Worm (Caenorhabditis elegans) whole organism, L4 larva: Measurements from ENCODE around the gene F26F4.2.
A peak's percentile ranks its signal among the peaks of the same experiment; 100 is the strongest.

Experiments
- F37D6.2 ChIP-seq: sonication (generic microtip); optimal IDR thresholded peaks from 2 replicates; lab custom pipeline; 2016; ENCODE audit warnings: mild to moderate bottlenecking, missing genetic modification characterization, missing compliant biosample characterization
- T20F7.1 ChIP-seq: fragments of 200-800 bp; sonication (Bioruptor generic); optimal IDR thresholded peaks from 2 replicates; lab custom pipeline; 2018; ENCODE audit warnings: mild to moderate bottlenecking, missing genetic modification characterization, missing compliant biosample characterization
- Y48G9A.11 ChIP-seq: fragments of 200-800 bp; sonication (Bioruptor generic); IDR thresholded peaks from 2 replicates; pipeline ENCODE4 v1.3.6; 2022; ENCODE audit warnings: missing genetic modification reagents, missing genetic modification characterization, missing compliant biosample characterization
- aha-1 ChIP-seq: fragments of 150-350 bp; peaks from one replicate; lab custom pipeline; 2014; ENCODE audit warnings: missing biosample characterization, missing genetic modification characterization
- aly-2 ChIP-seq: sonication (generic microtip); optimal IDR thresholded peaks from 2 replicates; lab custom pipeline; 2018; ENCODE audit warnings: missing biosample characterization, missing genetic modification characterization
- ceh-20 ChIP-seq: fragments of 200-800 bp; sonication (Bioruptor generic); IDR thresholded peaks from 2 replicates; pipeline ENCODE4 v1.3.6; 2022; ENCODE audit warnings: missing genetic modification reagents, missing genetic modification characterization, missing compliant biosample characterization
- ceh-28 ChIP-seq: fragments of 150-350 bp; optimal IDR thresholded peaks from 2 replicates; lab custom pipeline; 2014; ENCODE audit warnings: missing biosample characterization, missing genetic modification reagents, missing genetic modification characterization
- ceh-62 ChIP-seq: sonication (generic microtip); optimal IDR thresholded peaks from 2 replicates; lab custom pipeline; 2017; ENCODE audit warnings: missing biosample characterization, missing genetic modification characterization
- ceh-82 ChIP-seq: sonication (generic microtip); optimal IDR thresholded peaks from 2 replicates; lab custom pipeline; 2017; ENCODE audit warnings: missing biosample characterization, missing genetic modification characterization
- ces-1 ChIP-seq: fragments of 150-350 bp; sonication (generic microtip); optimal IDR thresholded peaks from 4 replicates; lab custom pipeline; 2014; ENCODE audit warnings: missing biosample characterization, missing genetic modification reagents, missing genetic modification characterization
- ctbp-1 ChIP-seq: fragments of 200-800 bp; sonication (Bioruptor generic); IDR thresholded peaks from 2 replicates; pipeline ENCODE4 v1.3.6; 2022; ENCODE audit warnings: missing genetic modification reagents, missing genetic modification characterization, missing compliant biosample characterization
- daf-19 ChIP-seq: fragments of 200-800 bp; sonication (Bioruptor generic); conservative IDR thresholded peaks from 2 replicates; pipeline ENCODE4 v1.3.6; 2022; ENCODE audit warnings: missing genetic modification characterization, missing compliant biosample characterization
- dmd-6 ChIP-seq: fragments of 200-800 bp; sonication (Bioruptor generic); IDR thresholded peaks from 2 replicates; pipeline ENCODE4 v1.3.6; 2022; ENCODE audit warnings: missing genetic modification reagents, missing genetic modification characterization, missing compliant biosample characterization
- dpl-1 ChIP-seq: fragments of 150-350 bp; optimal IDR thresholded peaks from 2 replicates; lab custom pipeline; 2014; ENCODE audit warnings: missing biosample characterization, missing genetic modification reagents, missing genetic modification characterization
- dve-1 ChIP-seq: sonication (generic microtip); optimal IDR thresholded peaks from 2 replicates; lab custom pipeline; 2017; ENCODE audit warnings: antibody characterized with exemption, mild to moderate bottlenecking, missing genetic modification characterization, missing compliant biosample characterization; ENCODE audit not compliant: insufficient read depth
- fkh-10 ChIP-seq: fragments of 150-350 bp; optimal IDR thresholded peaks from 2 replicates; lab custom pipeline; 2014; ENCODE audit warnings: missing biosample characterization, missing genetic modification reagents, missing genetic modification characterization
- fos-1 ChIP-seq: fragments of 150-350 bp; optimal IDR thresholded peaks from 2 replicates; lab custom pipeline; 2014; ENCODE audit warnings: missing biosample characterization, missing genetic modification characterization
- lin-1 ChIP-seq: fragments of 200-800 bp; sonication (Bioruptor generic); IDR thresholded peaks from 2 replicates; pipeline ENCODE4 v1.3.6; 2022; ENCODE audit warnings: missing genetic modification reagents, missing genetic modification characterization, missing compliant biosample characterization
- lin-15B ChIP-seq: fragments of 150-350 bp; sonication (generic microtip); optimal IDR thresholded peaks from 3 replicates; lab custom pipeline; 2014; ENCODE audit warnings: missing biosample characterization, missing genetic modification characterization
- lsy-2 ChIP-seq, 2 experiments: fragments of 150-350 bp in 1 of 2; sonication (generic microtip) in 1 of 2; optimal IDR thresholded peaks; 2 replicates each; lab custom pipeline; 2014 to 2017; ENCODE audit warnings: missing biosample characterization in 2 of 2, missing genetic modification characterization in 2 of 2
- madf-5 ChIP-seq, 2 experiments: fragments of 200-800 bp; sonication (Bioruptor generic); IDR thresholded peaks; 2 replicates each; pipeline ENCODE4 v1.3.6; 2022; ENCODE audit warnings: missing compliant biosample characterization in 2 of 2, missing genetic modification characterization in 2 of 2
- madf-9 ChIP-seq: fragments of 200-800 bp; sonication (Bioruptor generic); conservative IDR thresholded peaks from 2 replicates; pipeline ENCODE4 v1.3.6; 2022; ENCODE audit warnings: missing genetic modification reagents, missing genetic modification characterization, missing compliant biosample characterization
- mdl-1 ChIP-seq, 2 experiments: fragments of 150-350 bp in 1 of 2; sonication (generic microtip) in 1 of 2; optimal IDR thresholded peaks; 2 replicates each; lab custom pipeline; 2014 to 2017; ENCODE audit warnings: missing biosample characterization in 2 of 2, missing genetic modification characterization in 2 of 2
- mes-2 ChIP-seq: sonication (generic microtip); optimal IDR thresholded peaks from 2 replicates; lab custom pipeline; 2016; ENCODE audit warnings: missing genotype, mild to moderate bottlenecking, missing genetic modification characterization, missing compliant biosample characterization; ENCODE audit not compliant: poor library complexity, severe bottlenecking
- mxl-2 ChIP-seq: fragments of 200-800 bp; sonication (Bioruptor generic); conservative IDR thresholded peaks from 2 replicates; pipeline ENCODE4 v1.3.6; 2022; ENCODE audit warnings: missing genetic modification reagents, missing genetic modification characterization, missing compliant biosample characterization
- nhr-10 ChIP-seq: fragments of 150-350 bp; optimal IDR thresholded peaks from 2 replicates; lab custom pipeline; 2014; ENCODE audit warnings: missing biosample characterization, missing genetic modification characterization
- nhr-111 ChIP-seq: fragments of 200-800 bp; sonication (Bioruptor generic); optimal IDR thresholded peaks from 2 replicates; lab custom pipeline; 2018; ENCODE audit warnings: mild to moderate bottlenecking, missing genetic modification characterization, missing compliant biosample characterization
- nhr-41 ChIP-seq: fragments of 200-800 bp; sonication (Bioruptor generic); IDR thresholded peaks from 2 replicates; pipeline ENCODE4 v1.3.6; 2022; ENCODE audit warnings: missing genetic modification reagents, missing genetic modification characterization, missing compliant biosample characterization
- nhr-42 ChIP-seq: fragments of 200-800 bp; sonication (Bioruptor generic); IDR thresholded peaks from 2 replicates; pipeline ENCODE4 v1.3.6; 2022; ENCODE audit warnings: missing genetic modification characterization, missing compliant biosample characterization
- nhr-6 ChIP-seq: fragments of 150-350 bp; optimal IDR thresholded peaks from 2 replicates; lab custom pipeline; 2014; ENCODE audit warnings: missing biosample characterization, missing genetic modification characterization
- nhr-77 ChIP-seq: fragments of 150-350 bp; optimal IDR thresholded peaks from 2 replicates; lab custom pipeline; 2014; ENCODE audit warnings: missing biosample characterization, missing genetic modification characterization
- pqm-1 ChIP-seq: sonication (generic microtip); optimal IDR thresholded peaks from 2 replicates; lab custom pipeline; 2017; ENCODE audit warnings: missing biosample characterization, missing genetic modification characterization
- rbr-2 ChIP-seq: sonication (generic microtip); optimal IDR thresholded peaks from 2 replicates; lab custom pipeline; 2016; ENCODE audit warnings: missing genotype, missing genetic modification characterization, missing compliant biosample characterization
- skn-1 ChIP-seq: fragments of 150-350 bp; optimal IDR thresholded peaks from 2 replicates; lab custom pipeline; 2014; ENCODE audit warnings: missing biosample characterization, missing genetic modification characterization
- snpc-1.2 ChIP-seq: fragments of 200-800 bp; sonication (Bioruptor generic); IDR thresholded peaks from 2 replicates; pipeline ENCODE4 v1.3.6; 2022; ENCODE audit warnings: missing genetic modification reagents, missing genetic modification characterization, missing compliant biosample characterization
- snpc-4 ChIP-seq: fragments of 150-350 bp; optimal IDR thresholded peaks from 2 replicates; lab custom pipeline; 2014; ENCODE audit warnings: missing biosample characterization, missing genetic modification characterization
- tra-1 ChIP-seq: fragments of 200-800 bp; sonication (Bioruptor generic); IDR thresholded peaks from 2 replicates; pipeline ENCODE4 v1.3.6; 2022; ENCODE audit warnings: missing genetic modification reagents, missing genetic modification characterization, missing compliant biosample characterization
- unc-62 ChIP-seq, 3 experiments: fragments of 150-350 bp in 1 of 3; sonication (generic microtip); optimal IDR thresholded peaks in 2 of 3; peaks in 1 of 3; 1 replicate in 1 of 3; 2 replicates in 2 of 3; lab custom pipeline; 2014 to 2017; ENCODE audit warnings: missing biosample characterization in 3 of 3, missing genetic modification characterization in 3 of 3, missing genetic modification reagents in 3 of 3, missing genotype in 1 of 3
- ztf-11 ChIP-seq: fragments of 150-350 bp; optimal IDR thresholded peaks from 2 replicates; lab custom pipeline; 2014; ENCODE audit warnings: missing biosample characterization, missing genetic modification characterization
- ztf-7 ChIP-seq: fragments of 150-350 bp; optimal IDR thresholded peaks from 2 replicates; lab custom pipeline; 2014; ENCODE audit warnings: missing biosample characterization, missing genetic modification characterization

Gene F26F4.2

DNA sequence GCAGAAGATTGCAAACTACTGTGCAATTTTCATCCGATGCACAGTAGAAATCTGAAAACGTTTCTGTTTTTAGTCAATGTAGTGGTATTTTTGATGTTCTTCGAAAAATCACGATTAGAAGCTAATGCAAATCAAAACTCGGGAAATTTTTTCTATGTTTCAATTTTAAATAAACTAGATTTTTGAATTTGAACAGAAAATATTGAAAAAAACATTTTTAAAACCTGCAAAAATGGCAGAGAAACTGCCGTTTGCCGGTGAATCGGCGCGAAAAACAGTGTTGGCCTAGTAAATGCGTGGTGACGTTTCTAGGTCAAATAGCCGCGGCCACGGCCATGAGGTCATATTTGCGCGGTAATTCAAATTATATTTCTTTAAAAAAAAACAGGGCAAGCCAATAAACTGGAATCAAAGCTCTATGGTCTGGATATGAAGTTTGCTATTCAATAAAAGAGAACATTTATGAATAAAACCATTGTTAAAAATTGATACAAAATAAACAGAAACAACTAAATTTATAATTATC, 19.2 kb downstream of the F26F4.2 start, which contains the start of gene set-2 (continued):
- TF ChIP-seq madf-9 (GFP tag; lab: Robert Waterston, UW) (0 out of 2 replicates have a peak, but pooled peaks have one; percentile 20), dmd-6 (GFP tag; lab: Robert Waterston, UW) (peak; percentile 69), lsy-2 (tag; optimal IDR thresholded peaks at IDR 0.05; lab: Kevin White, UChicago) (peak in 1 of 2 experiments; percentile 66)
- TF ChIP-seq, all 104 proteins: peak for 29

DNA sequence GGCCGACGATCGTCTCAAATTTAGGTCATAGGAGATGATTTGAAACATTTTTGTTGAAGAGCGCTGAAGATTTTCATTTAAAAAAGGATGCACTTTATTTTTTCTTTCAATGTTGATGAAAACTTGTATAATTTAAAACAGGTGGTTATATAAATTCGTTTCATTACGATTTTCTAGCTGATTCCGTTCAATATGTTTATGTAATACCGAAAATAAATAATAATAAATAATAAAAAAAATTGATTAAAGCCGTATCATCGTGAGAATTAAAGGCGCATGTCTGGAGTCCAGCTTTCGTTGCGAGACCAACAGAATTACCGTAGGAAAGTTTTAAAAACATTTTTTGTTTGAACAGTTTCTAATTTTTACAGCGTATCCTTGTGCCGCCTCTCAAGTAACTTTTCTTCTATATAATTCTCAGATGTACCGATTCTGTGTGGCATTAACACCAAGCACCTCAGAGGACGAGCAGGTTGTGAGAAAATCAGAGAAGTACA, 21.2 kb downstream of the F26F4.2 start, which contains the start of the genes C26E6.12 and eri-9:
TSS of gene C26E6.12 (minus strand) at position 51 of the 497 bp plus-strand sequence.
TSS of gene eri-9 (plus strand) at position 248 of the 497 bp plus-strand sequence.
- TF ChIP-seq ceh-28 (tag; lab: Kevin White, UChicago) (no peak), nhr-111 (GFP tag; lab: Kevin White, UChicago) (no peak), mdl-1 (tag; optimal IDR thresholded peaks at IDR 0.05; lab: Kevin White, UChicago) (no peak), pqm-1 (tag; lab: Kevin White, UChicago) (no peak), fos-1 (tag; lab: Kevin White, UChicago) (no peak), lin-15B (no peak), mxl-2 (no peak), lin-1 (GFP tag; lab: Robert Waterston, UW) (no peak)

ce11 chrIII:4934896-4935628, 24.0 kb downstream of the F26F4.2 start, which contains the start of gene mrps-18C:
TSS of gene mrps-18C (plus strand) at chrIII:4935578.
- peak; percentile 60; the same call in 1 of the 2 replicates for TF ChIP-seq Y48G9A.11
- no peak for TF ChIP-seq ces-1
- TF ChIP-seq T20F7.1 = peak; percentile 93
- no peak for TF ChIP-seq skn-1 (tag; lab: Kevin White, UChicago)
- no peak for TF ChIP-seq ceh-82
- TF ChIP-seq rbr-2 = no peak
- TF ChIP-seq lsy-2 (tag; optimal IDR thresholded peaks at IDR 0.05; lab: Kevin White, UChicago) = peak in 1 of 2 experiments; percentile 52
- TF ChIP-seq mes-2 (tag; lab: Kevin White, UChicago) = peak; percentile 59
- no peak for TF ChIP-seq snpc-1.2 (GFP tag; lab: Robert Waterston, UW)
- TF ChIP-seq madf-5 (GFP tag; IDR thresholded peaks at IDR 0.05; lab: Robert Waterston, UW) = no peak
- TF ChIP-seq nhr-6 (tag; lab: Kevin White, UChicago) = no peak
- TF ChIP-seq ceh-28 (tag; lab: Kevin White, UChicago) = no peak
- peak in 1 of 2 experiments; percentile 28 for TF ChIP-seq unc-62 (GFP tag; optimal IDR thresholded peaks at IDR 0.05 in 1 of 2; lab: Kevin White, UChicago)
- no peak for TF ChIP-seq unc-62 (tag; optimal IDR thresholded peaks at IDR 0.05; lab: Kevin White, UChicago)
- no peak for TF ChIP-seq snpc-4
- peak; percentile 40 for TF ChIP-seq dpl-1
- peak; percentile 73 for TF ChIP-seq aha-1 (tag; lab: Kevin White, UChicago)
- TF ChIP-seq dmd-6 (GFP tag; lab: Robert Waterston, UW) = no peak
- no peak for TF ChIP-seq F37D6.2 (tag; lab: Kevin White, UChicago)
- TF ChIP-seq, all 104 proteins: peak for 7

- no peak for TF ChIP-seq nhr-77
- peak; percentile 72 for TF ChIP-seq aha-1 (tag; lab: Kevin White, UChicago)
- TF ChIP-seq, all 104 proteins: peak for 1
Observed at ce11 chrIII:4937022-4937421, 26.0 kb downstream of the F26F4.2 start, which contains the start of gene fsn-1. TSS of gene fsn-1 (plus strand) at chrIII:4937322.

- TF ChIP-seq nhr-77 (no peak), tra-1 (no peak)
Observed at ce11 chrIII:4939267-4939666, 28.2 kb downstream of the F26F4.2 start, which contains the start of gene rpb-2. TSS of gene rpb-2 (plus strand) at chrIII:4939567.

ce11 chrIII:4944213-4944612, 33.2 kb downstream of the F26F4.2 start, which contains the start of gene ntl-9:
TSS of gene ntl-9 (plus strand) at chrIII:4944513.
- TF ChIP-seq nhr-10 (no peak), daf-19 (GFP tag; lab: Robert Waterston, UW) (no peak), nhr-42 (GFP tag; lab: Robert Waterston, UW) (no peak), ctbp-1 (GFP tag; lab: Robert Waterston, UW) (no peak), nhr-41 (GFP tag; lab: Robert Waterston, UW) (no peak), aly-2 (tag; lab: Kevin White, UChicago) (no peak), pqm-1 (tag; lab: Kevin White, UChicago) (no peak), ceh-62 (tag; lab: Kevin White, UChicago) (no peak), fkh-10 (GFP tag; lab: Kevin White, UChicago) (no peak), aha-1 (tag; lab: Kevin White, UChicago) (no peak), ztf-11 (tag; lab: Kevin White, UChicago) (no peak), ceh-20 (GFP tag; lab: Robert Waterston, UW) (no peak), dve-1 (no peak), ztf-7 (tag; lab: Kevin White, UChicago) (no peak)
